Worm (Caenorhabditis elegans): ENCODE results near the gene F44A6.5.
A peak's percentile ranks its signal among the peaks of the same experiment; 100 is the strongest.

The F44A6.5 gene

DNA sequence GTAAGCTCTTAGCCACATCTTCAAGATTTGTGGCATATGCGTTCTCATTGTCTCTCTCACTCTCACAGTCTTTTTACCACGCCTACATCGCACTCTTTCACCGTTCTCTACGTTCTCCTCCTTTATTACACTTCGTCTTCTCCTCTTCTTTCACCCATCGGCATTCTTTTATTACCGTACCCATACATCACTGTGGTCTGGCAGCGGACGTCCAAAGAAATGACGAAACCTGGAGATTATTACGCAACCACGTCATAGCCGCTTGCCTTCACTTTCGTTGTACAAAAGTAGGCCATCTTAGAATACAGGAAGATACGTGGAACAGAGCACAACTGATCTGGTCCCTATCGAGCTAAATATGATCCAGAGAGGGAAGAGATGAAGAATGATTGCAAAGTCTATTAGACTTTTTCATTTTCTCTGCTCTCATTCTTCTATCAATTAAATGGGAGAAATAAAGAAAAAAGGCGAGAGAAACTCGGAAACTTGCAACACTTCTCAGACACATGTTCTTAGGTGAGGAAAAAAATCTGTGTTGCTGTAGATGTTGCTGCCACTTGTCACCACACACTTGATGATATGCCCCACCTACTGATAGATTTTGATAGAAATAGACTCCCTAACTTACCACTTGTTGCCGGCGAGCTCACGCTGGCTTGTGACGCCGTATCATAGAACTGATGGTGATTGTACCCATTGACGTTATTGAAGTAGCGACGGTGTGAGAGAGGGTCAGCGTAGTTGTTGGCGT, 14.2 kb downstream of the F44A6.5 start:
- TF ChIP-seq dve-1 (tag; optimal IDR thresholded peaks at IDR 0.05): no peak
- TF ChIP-seq fax-1 (tag; optimal IDR thresholded peaks at IDR 0.05): no peak
- TF ChIP-seq ceh-2 (tag; optimal IDR thresholded peaks at IDR 0.05): no peak
- TF ChIP-seq syd-9 (tag; optimal IDR thresholded peaks at IDR 0.05): no peak
- no peak for TF ChIP-seq ceh-45 (GFP tag; IDR thresholded peaks at IDR 0.05)
- TF ChIP-seq T23F11.4 (GFP tag; optimal IDR thresholded peaks at IDR 0.05): no peak
- TF ChIP-seq odd-2 (tag; optimal IDR thresholded peaks at IDR 0.05): no peak
- peak; percentile 27 for TF ChIP-seq ceh-31 (tag; optimal IDR thresholded peaks at IDR 0.05)
- TF ChIP-seq lim-6 (tag; optimal IDR thresholded peaks at IDR 0.05): no peak
- TF ChIP-seq ceh-6 (GFP tag; optimal IDR thresholded peaks at IDR 0.05): no peak
- peak; percentile 34 for TF ChIP-seq tbx-2 (tag; optimal IDR thresholded peaks at IDR 0.05)
- no peak for TF ChIP-seq nhr-232 (tag; optimal IDR thresholded peaks at IDR 0.05)
- TF ChIP-seq unc-3 (GFP tag; conservative IDR thresholded peaks at IDR 0.05): no peak
- TF ChIP-seq unc-3 (tag; optimal IDR thresholded peaks at IDR 0.05): no peak
- no peak for TF ChIP-seq sox-4 (tag; optimal IDR thresholded peaks at IDR 0.05)
- TF ChIP-seq pat-9 (tag; optimal IDR thresholded peaks at IDR 0.05): no peak
- no peak for TF ChIP-seq nhr-11 (tag; optimal IDR thresholded peaks at IDR 0.05)
- TF ChIP-seq hlh-8 (tag; optimal IDR thresholded peaks at IDR 0.05): no peak
- no peak for TF ChIP-seq sox-2 (GFP tag; IDR thresholded peaks at IDR 0.05)
- TF ChIP-seq ceh-24 (tag; optimal IDR thresholded peaks at IDR 0.05): no peak
- peak; percentile 56 for TF ChIP-seq unc-55 (GFP tag; optimal IDR thresholded peaks at IDR 0.05)
- no peak for TF ChIP-seq F13H6.1 (tag; optimal IDR thresholded peaks at IDR 0.05)
- TF ChIP-seq ceh-34 (tag; optimal IDR thresholded peaks at IDR 0.05): no peak
- TF ChIP-seq elt-2 (tag; optimal IDR thresholded peaks at IDR 0.05): peak; percentile 22
- TF ChIP-seq hlh-6 (tag; optimal IDR thresholded peaks at IDR 0.05): no peak
- TF ChIP-seq nfya-1 (tag; optimal IDR thresholded peaks at IDR 0.05): no peak
- no peak for TF ChIP-seq pha-2 (tag; optimal IDR thresholded peaks at IDR 0.05)
- no peak for TF ChIP-seq mec-3 (tag; optimal IDR thresholded peaks at IDR 0.05; ENCODE audit: borderline replicate concordance)
- TF ChIP-seq sdc-2 (tag; optimal IDR thresholded peaks at IDR 0.05): peak; percentile 34
- TF ChIP-seq pha-4 (tag; optimal IDR thresholded peaks at IDR 0.05): no peak
- no peak for TF ChIP-seq gmeb-2 (tag; optimal IDR thresholded peaks at IDR 0.05)
- TF ChIP-seq K02D7.2 (tag; optimal IDR thresholded peaks at IDR 0.05): no peak
- TF ChIP-seq unc-42 (tag; optimal IDR thresholded peaks at IDR 0.05): no peak
- TF ChIP-seq ceh-19 (GFP tag; optimal IDR thresholded peaks at IDR 0.05): no peak
- no peak for TF ChIP-seq lin-11 (tag; optimal IDR thresholded peaks at IDR 0.05)
- TF ChIP-seq Y22D7AL.16 (tag; optimal IDR thresholded peaks at IDR 0.05): no peak
- TF ChIP-seq ceh-48 (tag; optimal IDR thresholded peaks at IDR 0.05): no peak
- TF ChIP-seq fkh-6 (tag; optimal IDR thresholded peaks at IDR 0.05): no peak
- TF ChIP-seq ceh-14 (tag; optimal IDR thresholded peaks at IDR 0.05): no peak
- no peak for TF ChIP-seq ahr-1 (tag; optimal IDR thresholded peaks at IDR 0.05)
- peak; percentile 42 for TF ChIP-seq ref-2 (tag; optimal IDR thresholded peaks at IDR 0.05)
- no peak for TF ChIP-seq ceh-9 (tag; optimal IDR thresholded peaks at IDR 0.05)
- TF ChIP-seq pqm-1 (tag; optimal IDR thresholded peaks at IDR 0.05): no peak

DNA sequence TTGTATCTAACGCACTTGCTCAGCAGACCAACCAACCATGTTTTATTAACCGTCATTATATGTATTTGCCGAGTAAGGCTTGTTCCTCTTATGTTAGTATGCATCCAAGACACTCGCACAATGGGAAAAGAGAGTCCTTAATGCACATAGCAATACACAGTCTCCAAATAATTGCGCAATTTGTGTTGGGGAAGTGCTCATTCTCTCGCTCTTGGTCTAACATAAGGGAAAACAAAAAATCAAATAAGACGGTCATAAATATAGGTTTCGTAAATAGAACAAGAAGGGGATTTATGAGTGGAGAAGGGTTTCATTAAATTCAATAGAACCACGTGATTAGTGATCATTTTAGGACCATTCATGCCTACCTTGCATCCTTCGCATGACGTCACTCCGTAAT, 15.2 kb downstream of the F44A6.5 start:
- no peak for TF ChIP-seq hlh-13 (GFP tag; optimal IDR thresholded peaks at IDR 0.05)
- TF ChIP-seq hlh-30 (tag; optimal IDR thresholded peaks at IDR 0.05; ENCODE audit: insufficient read depth): peak; percentile 39

All from whole organism, late embryonic.